Fruit fly (Drosophila melanogaster): ENCODE measurements around the gene Mhcl.
A peak's percentile ranks its signal among the peaks of the same experiment; 100 is the strongest.

The Mhcl gene

dm6 chr3R:16025587-16026223, 72.9 kb downstream of the Mhcl start, which contains the start of gene pnr (continued):
- TF ChIP-seq esg (GFP tag; conservative IDR thresholded peaks at IDR 0.05) (no peak), MTF-1 (GFP tag; optimal IDR thresholded peaks at IDR 0.05; ENCODE audit: borderline replicate concordance) (no peak), Bgb (GFP tag; IDR thresholded peaks at IDR 0.05; ENCODE audit: partially characterized antibody) (peak; percentile 46; the same call in 1 of the 2 replicates), Deaf1 (tag; optimal IDR thresholded peaks at IDR 0.05) (no peak), Abd-B (GFP tag; optimal IDR thresholded peaks at IDR 0.05) (peak; percentile 77), CG6654 (GFP tag; optimal IDR thresholded peaks at IDR 0.05) (no peak), h (optimal IDR thresholded peaks at IDR 0.05) (no peak), trem (tag; optimal IDR thresholded peaks at IDR 0.05) (no peak), CG3995 (GFP tag; optimal IDR thresholded peaks at IDR 0.05) (no peak), Dip2 (GFP tag; IDR thresholded peaks at IDR 0.05) (no peak), slbo (GFP tag; IDR thresholded peaks at IDR 0.05) (no peak), trh (GFP tag; optimal IDR thresholded peaks at IDR 0.05) (no peak), CG11695 (GFP tag; IDR thresholded peaks at IDR 0.05) (0 out of 3 replicates have a peak, but pooled peaks have one; percentile 9), CG16863 (GFP tag; optimal IDR thresholded peaks at IDR 0.05) (no peak), Ptx1 (GFP tag; IDR thresholded peaks at IDR 0.05) (peak; percentile 35; the same call in 1 of the 2 replicates), gem (tag; optimal IDR thresholded peaks at IDR 0.05) (no peak), btn (GFP tag; optimal IDR thresholded peaks at IDR 0.05) (no peak), D (optimal IDR thresholded peaks at IDR 0.05) (peak; percentile 66), D (GFP tag; optimal IDR thresholded peaks at IDR 0.05) (no peak), kah (GFP tag; optimal IDR thresholded peaks at IDR 0.05) (no peak), CG17186 (GFP tag; optimal IDR thresholded peaks at IDR 0.05) (peak; percentile 1), nmo (GFP tag; optimal IDR thresholded peaks at IDR 0.05) (peak; percentile 50), Med (GFP tag) (peak; percentile 89), tll (GFP tag; optimal IDR thresholded peaks at IDR 0.05) (peak in 1 of 2 experiments; percentile 49), sug (tag; optimal IDR thresholded peaks at IDR 0.05) (no peak), CG15269 (tag; optimal IDR thresholded peaks at IDR 0.05) (no peak), CG6175 (GFP tag; IDR thresholded peaks at IDR 0.05) (no peak), CG7556 (GFP tag; optimal IDR thresholded peaks at IDR 0.05) (no peak), dm (GFP tag; optimal IDR thresholded peaks at IDR 0.05) (no peak), CG8944 (GFP tag; optimal IDR thresholded peaks at IDR 0.05) (no peak), bcd (GFP tag; optimal IDR thresholded peaks at IDR 0.05) (no peak), pros (GFP tag; optimal IDR thresholded peaks at IDR 0.05) (peak; percentile 33), kni (GFP tag; optimal IDR thresholded peaks at IDR 0.05) (peak; percentile 51), CG7357 (GFP tag; IDR thresholded peaks at IDR 0.05) (no peak), CG5953 (GFP tag; IDR thresholded peaks at IDR 0.05) (no peak), cato (GFP tag; optimal IDR thresholded peaks at IDR 0.05; ENCODE audit: borderline replicate concordance) (no peak), Kr (GFP tag; optimal IDR thresholded peaks at IDR 0.05) (peak; percentile 48), CG10209 (GFP tag; optimal IDR thresholded peaks at IDR 0.05) (no peak), Lim3 (GFP tag; IDR thresholded peaks at IDR 0.05) (no peak; the same call in 1 of the 2 replicates), run (tag; optimal IDR thresholded peaks at IDR 0.05) (peak; percentile 8), E2f1 (GFP tag; IDR thresholded peaks at IDR 0.05) (no peak), Atf3 (GFP tag; optimal IDR thresholded peaks at IDR 0.05) (no peak), Bteb2 (GFP tag; optimal IDR thresholded peaks at IDR 0.05) (no peak), Lpt (GFP tag; optimal IDR thresholded peaks at IDR 0.05) (no peak), CG2678 (tag; optimal IDR thresholded peaks at IDR 0.05) (no peak), CG12104 (GFP tag; optimal IDR thresholded peaks at IDR 0.05) (no peak), NFAT (GFP tag; IDR thresholded peaks at IDR 0.05) (no peak), danr (GFP tag; IDR thresholded peaks at IDR 0.05) (no peak), stc (GFP tag; IDR thresholded peaks at IDR 0.05) (no peak), CG31388 (GFP tag; optimal IDR thresholded peaks at IDR 0.05) (no peak), Tbp (GFP tag; optimal IDR thresholded peaks at IDR 0.05) (no peak)
